Worm (Caenorhabditis elegans): ENCODE data around the gene meg-1.
A peak's percentile ranks its signal among the peaks of the same experiment; 100 is the strongest.

The meg-1 gene

ce11 chrX:13936719-13937118 is 7.3 kb upstream of the meg-1 start (continued):
- TF ChIP-seq hpl-2 (GFP tag; optimal IDR thresholded peaks at IDR 0.05) (no peak), nhr-12 (tag; optimal IDR thresholded peaks at IDR 0.05) (no peak), zip-4 (GFP tag; optimal IDR thresholded peaks at IDR 0.05) (no peak), ama-1 (optimal IDR thresholded peaks at IDR 0.05) (no peak), lin-13 (GFP tag; optimal IDR thresholded peaks at IDR 0.05) (no peak), fkh-8 (tag; optimal IDR thresholded peaks at IDR 0.05) (no peak), ceh-88 (GFP tag; IDR thresholded peaks at IDR 0.05) (no peak), egl-13 (tag; optimal IDR thresholded peaks at IDR 0.05) (no peak), irx-1 (tag; optimal IDR thresholded peaks at IDR 0.05) (no peak), nhr-76 (tag; optimal IDR thresholded peaks at IDR 0.05) (no peak), vab-15 (tag; optimal IDR thresholded peaks at IDR 0.05) (no peak), nhr-90 (tag; optimal IDR thresholded peaks at IDR 0.05; ENCODE audit: poor library complexity) (peak; percentile 39), snu-23 (GFP tag; optimal IDR thresholded peaks at IDR 0.05) (peak; percentile 42), Y116A8C.19 (tag; optimal IDR thresholded peaks at IDR 0.05; ENCODE audit: borderline replicate concordance) (no peak), nhr-71 (tag; optimal IDR thresholded peaks at IDR 0.05) (peak; percentile 41), ceh-82 (tag; optimal IDR thresholded peaks at IDR 0.05) (no peak), efl-3 (GFP tag; optimal IDR thresholded peaks at IDR 0.05) (no peak), hlh-17 (GFP tag; optimal IDR thresholded peaks at IDR 0.05; ENCODE audit: borderline replicate concordance) (no peak), efl-1 (optimal IDR thresholded peaks at IDR 0.05) (no peak), efl-1 (GFP tag; optimal IDR thresholded peaks at IDR 0.05 in 1 of 2) (peak in 1 of 2 experiments; percentile 59), pqm-1 (tag; optimal IDR thresholded peaks at IDR 0.05) (no peak), mep-1 (tag; optimal IDR thresholded peaks at IDR 0.05) (no peak), lin-39 (tag; optimal IDR thresholded peaks at IDR 0.05) (no peak), hlh-4 (tag; optimal IDR thresholded peaks at IDR 0.05) (no peak), rnt-1 (tag; optimal IDR thresholded peaks at IDR 0.05) (no peak), sptf-1 (tag; optimal IDR thresholded peaks at IDR 0.05) (no peak), fos-1 (tag; optimal IDR thresholded peaks at IDR 0.05) (no peak), aha-1 (tag; optimal IDR thresholded peaks at IDR 0.05) (no peak), nhr-77 (tag; optimal IDR thresholded peaks at IDR 0.05) (no peak), dpl-1 (GFP tag; optimal IDR thresholded peaks at IDR 0.05) (no peak), ceh-90 (tag; optimal IDR thresholded peaks at IDR 0.05) (no peak), unc-86 (tag; optimal IDR thresholded peaks at IDR 0.05) (no peak), nhr-47 (tag; optimal IDR thresholded peaks at IDR 0.05) (no peak), swsn-7 (tag; optimal IDR thresholded peaks at IDR 0.05) (no peak), alr-1 (tag; optimal IDR thresholded peaks at IDR 0.05; ENCODE audit: borderline replicate concordance) (no peak), blmp-1 (tag; optimal IDR thresholded peaks at IDR 0.05) (peak; percentile 56), ztf-4 (tag; optimal IDR thresholded peaks at IDR 0.05) (no peak), grh-1 (GFP tag; IDR thresholded peaks at IDR 0.05) (no peak), C04F5.9 (tag; optimal IDR thresholded peaks at IDR 0.05) (no peak), sup-37 (GFP tag; optimal IDR thresholded peaks at IDR 0.05) (no peak), nhr-28 (tag; optimal IDR thresholded peaks at IDR 0.05) (no peak), lin-15B (tag; optimal IDR thresholded peaks at IDR 0.05) (no peak), unc-130 (tag; optimal IDR thresholded peaks at IDR 0.05) (no peak), pag-3 (tag; optimal IDR thresholded peaks at IDR 0.05; ENCODE audit: borderline replicate concordance, insufficient read depth) (no peak), lin-35 (GFP tag; optimal IDR thresholded peaks at IDR 0.05) (peak in 1 of 2 experiments; percentile 30), unc-30 (tag; optimal IDR thresholded peaks at IDR 0.05) (no peak), nhr-85 (tag) (peak; percentile 88), C34B4.2 (tag; optimal IDR thresholded peaks at IDR 0.05) (no peak)
